Fruit fly (Drosophila melanogaster) whole organism: Measurements from ENCODE around the gene Cad99C.

ENCODE experiments used
- CG8478 ChIP-seq: fragments of >200 bp; optimal IDR thresholded peaks from 2 replicates; lab custom pipeline; 2018; ENCODE audit warnings: inconsistent platforms
- Dll ChIP-seq: fragments of >200 bp; optimal IDR thresholded peaks from 2 replicates; lab custom pipeline; 2017
- EcR ChIP-seq, 2 experiments: fragments of >200 bp; optimal IDR thresholded peaks; 2 replicates each; lab custom pipeline; 2017; ENCODE audit warnings: missing biosample characterization in 2 of 2, missing genetic modification characterization in 2 of 2, missing genetic modification reagents in 2 of 2
- pan ChIP-seq: fragments of >200 bp; optimal IDR thresholded peaks from 2 replicates; lab custom pipeline; 2017
- psq ChIP-seq: fragments of >200 bp; optimal IDR thresholded peaks from 2 replicates; lab custom pipeline; 2017
- usp ChIP-seq: fragments of >200 bp; optimal IDR thresholded peaks from 2 replicates; lab custom pipeline; 2017; ENCODE audit warnings: missing biosample characterization, missing genetic modification characterization, mixed read lengths

The Cad99C gene

dm6 chr3R:29818434-29819268 is 22.8 kb upstream of the Cad99C start, which contains the start of gene neo:
Gene neo, plus strand, starts transcription at chr3R:29819131.
- TF ChIP-seq Dll (peak; percentile 16), CG8478 (no peak)

- TF ChIP-seq CG8478: no peak
- TF ChIP-seq Dll: no peak
- no peak for TF ChIP-seq usp (GFP tag; lab: Kevin White, UChicago)
- TF ChIP-seq EcR (GFP tag; optimal IDR thresholded peaks at IDR 0.05; lab: Kevin White, UChicago): no peak
- no peak for TF ChIP-seq pan (lab: Kevin White, UChicago)
- no peak for TF ChIP-seq psq
Observed at dm6 chr3R:29829228-29829786, 12.2 kb upstream of the Cad99C start.

- no peak for TF ChIP-seq psq
- TF ChIP-seq Dll: no peak
Observed at dm6 chr3R:29830925-29831324, 10.5 kb upstream of the Cad99C start.

dm6 chr3R:29834759-29835709 is 6.4 kb upstream of the Cad99C start, which contains the start of gene Atg16:
Gene Atg16, minus strand, starts transcription at chr3R:29835101.
- TF ChIP-seq CG8478 (no peak), Dll (no peak), pan (lab: Kevin White, UChicago) (no peak), EcR (GFP tag; optimal IDR thresholded peaks at IDR 0.05; lab: Kevin White, UChicago) (no peak), usp (GFP tag; lab: Kevin White, UChicago) (no peak)

dm6 chr3R:29835710-29836049 is 5.8 kb upstream of the Cad99C start, which contains the start of gene Prtl99C:
Gene Prtl99C, plus strand, starts transcription at chr3R:29835950.
- TF ChIP-seq pan (lab: Kevin White, UChicago) (no peak), psq (no peak), Dll (no peak), usp (GFP tag; lab: Kevin White, UChicago) (no peak), EcR (GFP tag; optimal IDR thresholded peaks at IDR 0.05; lab: Kevin White, UChicago) (no peak), CG8478 (no peak)

dm6 chr3R:29836188-29836587 is 5.3 kb upstream of the Cad99C start, which contains the start of gene CG42592:
Gene CG42592, minus strand, starts transcription at chr3R:29836288.
- no peak for TF ChIP-seq CG8478
- no peak for TF ChIP-seq EcR (GFP tag; optimal IDR thresholded peaks at IDR 0.05; lab: Kevin White, UChicago)
- TF ChIP-seq psq: no peak
- no peak for TF ChIP-seq usp (GFP tag; lab: Kevin White, UChicago)
- no peak for TF ChIP-seq Dll
- no peak for TF ChIP-seq pan (lab: Kevin White, UChicago)

dm6 chr3R:29837771-29838170 is 3.7 kb upstream of the Cad99C start:
- TF ChIP-seq EcR (GFP tag; optimal IDR thresholded peaks at IDR 0.05; lab: Kevin White, UChicago) (no peak), pan (lab: Kevin White, UChicago) (no peak), psq (no peak), Dll (no peak), usp (GFP tag; lab: Kevin White, UChicago) (no peak), CG8478 (no peak)

dm6 chr3R:29838751-29839150 is 2.7 kb upstream of the Cad99C start:
- no peak for TF ChIP-seq CG8478
- no peak for TF ChIP-seq Dll
- TF ChIP-seq pan (lab: Kevin White, UChicago): no peak
- TF ChIP-seq EcR (GFP tag; optimal IDR thresholded peaks at IDR 0.05; lab: Kevin White, UChicago): no peak

- TF ChIP-seq EcR (GFP tag; optimal IDR thresholded peaks at IDR 0.05; lab: Kevin White, UChicago): no peak
- no peak for TF ChIP-seq Dll
- TF ChIP-seq usp (GFP tag; lab: Kevin White, UChicago): no peak
- no peak for TF ChIP-seq pan (lab: Kevin White, UChicago)
- no peak for TF ChIP-seq CG8478
- no peak for TF ChIP-seq psq
Observed at dm6 chr3R:29839707-29840311, 1.6 kb upstream of the Cad99C start.

- no peak for TF ChIP-seq EcR (GFP tag; optimal IDR thresholded peaks at IDR 0.05; lab: Kevin White, UChicago)
- TF ChIP-seq Dll: no peak
Observed at dm6 chr3R:29847126-29847525, 5.7 kb downstream of the Cad99C start.

- no peak for TF ChIP-seq CG8478
- no peak for TF ChIP-seq EcR (GFP tag; optimal IDR thresholded peaks at IDR 0.05; lab: Kevin White, UChicago)
- no peak for TF ChIP-seq Dll
- TF ChIP-seq psq: no peak
- no peak for TF ChIP-seq usp (GFP tag; lab: Kevin White, UChicago)
- no peak for TF ChIP-seq pan (lab: Kevin White, UChicago)
Observed at dm6 chr3R:29857228-29857627, 15.8 kb downstream of the Cad99C start, which contains the start of gene dgt1. Gene dgt1, minus strand, starts transcription at chr3R:29857491.

dm6 chr3R:29858806-29859205 is 17.3 kb downstream of the Cad99C start, which contains the start of gene CG7824:
Gene CG7824, minus strand, starts transcription at chr3R:29858936.
- TF ChIP-seq usp (GFP tag; lab: Kevin White, UChicago) (no peak), CG8478 (no peak), EcR (GFP tag; optimal IDR thresholded peaks at IDR 0.05; lab: Kevin White, UChicago) (no peak), Dll (no peak), psq (no peak), pan (lab: Kevin White, UChicago) (no peak)
